Worm (Caenorhabditis elegans): ENCODE data around the gene eef-1A.1.

ce11 chrIII:6978875-6979274 lies 7.4 kb upstream of the eef-1A.1 start:
- TF ChIP-seq gei-17 (GFP tag; optimal IDR thresholded peaks at IDR 0.05), result no peak
- TF ChIP-seq K12H6.12 (tag; optimal IDR thresholded peaks at IDR 0.05), result peak; percentile 15
- TF ChIP-seq ama-1 (optimal IDR thresholded peaks at IDR 0.05), result no peak
- no peak for TF ChIP-seq ama-1 (GFP tag; optimal IDR thresholded peaks at IDR 0.05)
- no peak for TF ChIP-seq Y53G8AR.9 (GFP tag; conservative IDR thresholded peaks at IDR 0.05)
- no peak for TF ChIP-seq C06A6.2 (GFP tag; conservative IDR thresholded peaks at IDR 0.05)
- peak; percentile 35 for TF ChIP-seq somi-1 (GFP tag; optimal IDR thresholded peaks at IDR 0.05)
- no peak for TF ChIP-seq C17E4.6 (GFP tag; IDR thresholded peaks at IDR 0.05)
- TF ChIP-seq ceh-100 (GFP tag; IDR thresholded peaks at IDR 0.05), result no peak
- TF ChIP-seq nfya-1 (tag; optimal IDR thresholded peaks at IDR 0.05; ENCODE audit: borderline replicate concordance, insufficient read depth), result no peak

Measured in whole organism, young adult.